Worm (Caenorhabditis elegans): ENCODE data around the gene F13B6.3.

ce11 chrIV:7420913-7421312, 44.8 kb downstream of the F13B6.3 start, which contains the start of gene srtx-1:
- TF ChIP-seq elt-1 (tag; optimal IDR thresholded peaks at IDR 0.05) = no peak
- TF ChIP-seq nfya-1 (tag; optimal IDR thresholded peaks at IDR 0.05; ENCODE audit: insufficient read depth) = no peak
- TF ChIP-seq snpc-4 (tag; optimal IDR thresholded peaks at IDR 0.05) = no peak
- TF ChIP-seq pqm-1 (tag; optimal IDR thresholded peaks at IDR 0.05) = no peak
- TF ChIP-seq nhr-11 (tag; optimal IDR thresholded peaks at IDR 0.05) = no peak

All from whole organism, L3 larva.